Fruit fly (Drosophila melanogaster) whole organism, embryonic: ENCODE measurements around the gene Mtch.

Experiments used
- ATbp ChIP-seq: fragments of 200-800 bp; sonication (Bioruptor generic); optimal IDR thresholded peaks from 2 replicates; lab custom pipeline; 2017; ENCODE audit warnings: missing biosample characterization, mild to moderate bottlenecking, missing genetic modification characterization, missing genetic modification reagents
- Adf1 ChIP-seq: fragments of 200-800 bp; sonication (Bioruptor generic); IDR thresholded peaks from 2 replicates; pipeline ENCODE4 v1.3.6; 2022; ENCODE audit warnings: missing biosample characterization, missing genetic modification characterization
- Asciz ChIP-seq: fragments of 200-800 bp; sonication (Bioruptor generic); optimal IDR thresholded peaks from 2 replicates; lab custom pipeline; 2017; ENCODE audit warnings: missing biosample characterization, mild to moderate bottlenecking, missing genetic modification characterization, missing genetic modification reagents
- CG10654 ChIP-seq: fragments of 200-800 bp; sonication (Bioruptor generic); optimal IDR thresholded peaks from 2 replicates; lab custom pipeline; 2016; ENCODE audit warnings: missing biosample characterization, missing genetic modification characterization
- CG10979 ChIP-seq: fragments of 200-800 bp; sonication (Bioruptor generic); optimal IDR thresholded peaks from 2 replicates; lab custom pipeline; 2018; ENCODE audit warnings: missing biosample characterization, mild to moderate bottlenecking, missing genetic modification characterization, moderate library complexity
- CG12219 ChIP-seq: fragments of 200-800 bp; sonication (Bioruptor generic); optimal IDR thresholded peaks from 3 replicates; lab custom pipeline; 2018; ENCODE audit warnings: missing biosample characterization, mild to moderate bottlenecking, missing genetic modification characterization
- CG12744 ChIP-seq: fragments of 200-800 bp; sonication (Bioruptor generic); optimal IDR thresholded peaks from 2 replicates; lab custom pipeline; 2016; ENCODE audit warnings: missing biosample characterization, missing genetic modification characterization
- CG1602 ChIP-seq: fragments of 200-800 bp; sonication (Bioruptor generic); optimal IDR thresholded peaks from 3 replicates; lab custom pipeline; 2016; ENCODE audit warnings: missing biosample characterization, missing genetic modification characterization
- CG1647 ChIP-seq: fragments of 200-800 bp; sonication (Bioruptor generic); optimal IDR thresholded peaks from 3 replicates; lab custom pipeline; 2016; ENCODE audit warnings: missing biosample characterization, missing genetic modification characterization
- CG17186 ChIP-seq: fragments of 200-800 bp; sonication (Bioruptor generic); optimal IDR thresholded peaks from 3 replicates; lab custom pipeline; 2017; ENCODE audit warnings: missing biosample characterization, missing genetic modification reagents, missing genetic modification characterization
- CG17829 ChIP-seq: fragments of 200-800 bp; optimal IDR thresholded peaks from 2 replicates; lab custom pipeline; 2019; ENCODE audit warnings: missing biosample characterization, mild to moderate bottlenecking, missing genetic modification characterization, moderate library complexity
- CG18619 ChIP-seq: fragments of 200-800 bp; sonication (Bioruptor generic); optimal IDR thresholded peaks from 3 replicates; lab custom pipeline; 2017; ENCODE audit warnings: missing biosample characterization, mild to moderate bottlenecking, missing genetic modification characterization
- CG2129 ChIP-seq: fragments of 200-800 bp; sonication (Bioruptor generic); IDR thresholded peaks from 2 replicates; pipeline ENCODE4 v1.3.6; 2022; ENCODE audit warnings: missing biosample characterization, missing genetic modification characterization; ENCODE audit not compliant: partially characterized antibody
- CG30403 ChIP-seq: fragments of 200-800 bp; sonication (Bioruptor generic); optimal IDR thresholded peaks from 3 replicates; lab custom pipeline; 2016; ENCODE audit warnings: missing biosample characterization, missing genetic modification characterization
- CG6683 ChIP-seq: fragments of 200-800 bp; sonication (Bioruptor generic); optimal IDR thresholded peaks from 2 replicates; lab custom pipeline; 2017; ENCODE audit warnings: missing biosample characterization, mild to moderate bottlenecking, missing genetic modification characterization, missing genetic modification reagents
- CG7357 ChIP-seq: fragments of 200-800 bp; sonication (Bioruptor generic); IDR thresholded peaks from 3 replicates; pipeline ENCODE4 v1.3.6; 2022; ENCODE audit warnings: missing biosample characterization, missing genetic modification characterization
- CG8944 ChIP-seq: fragments of 200-800 bp; sonication (Bioruptor generic); optimal IDR thresholded peaks from 3 replicates; lab custom pipeline; 2016; ENCODE audit warnings: missing biosample characterization, missing genetic modification characterization
- CTCF ChIP-seq: fragments of 200-800 bp; sonication (Bioruptor generic); optimal IDR thresholded peaks from 2 replicates; lab custom pipeline; 2017; ENCODE audit warnings: missing biosample characterization, mild to moderate bottlenecking, missing genetic modification characterization, moderate library complexity
- CrebB ChIP-seq: fragments of 200-800 bp; sonication (Bioruptor generic); optimal IDR thresholded peaks from 3 replicates; lab custom pipeline; 2018; ENCODE audit warnings: missing biosample characterization, mild to moderate bottlenecking, missing genetic modification characterization
- D19A ChIP-seq: fragments of 200-800 bp; optimal IDR thresholded peaks from 3 replicates; lab custom pipeline; 2019; ENCODE audit warnings: missing biosample characterization, mild to moderate bottlenecking, missing genetic modification characterization, moderate library complexity
- Dad ChIP-seq: fragments of 200-800 bp; sonication (Bioruptor generic); optimal IDR thresholded peaks from 3 replicates; lab custom pipeline; 2016; ENCODE audit warnings: missing biosample characterization, missing genetic modification characterization
- Dfd ChIP-seq, 2 experiments: fragments of >200 bp; optimal IDR thresholded peaks; 2 replicates each; lab custom pipeline; 2017; ENCODE audit warnings: missing biosample characterization in 2 of 2, missing genetic modification characterization in 2 of 2
- Dip3 ChIP-seq: fragments of 200-800 bp; sonication (Bioruptor generic); optimal IDR thresholded peaks from 3 replicates; lab custom pipeline; 2016; ENCODE audit warnings: missing biosample characterization, missing genetic modification characterization
- Hr3 ChIP-seq: fragments of 200-800 bp; sonication (Bioruptor generic); optimal IDR thresholded peaks from 3 replicates; lab custom pipeline; 2016; ENCODE audit warnings: missing biosample characterization, missing genetic modification characterization
- NK7.1 ChIP-seq: fragments of 200-800 bp; sonication (Bioruptor generic); optimal IDR thresholded peaks from 3 replicates; lab custom pipeline; 2016; ENCODE audit warnings: missing biosample characterization, missing genetic modification characterization
- Nf-YB ChIP-seq: fragments of 200-800 bp; sonication (Bioruptor generic); optimal IDR thresholded peaks from 3 replicates; lab custom pipeline; 2019; ENCODE audit warnings: missing biosample characterization, mild to moderate bottlenecking, missing genetic modification characterization, moderate library complexity
- Ptx1 ChIP-seq: fragments of 200-800 bp; sonication (Bioruptor generic); IDR thresholded peaks from 2 replicates; pipeline ENCODE4 v1.3.6; 2022; ENCODE audit warnings: missing biosample characterization, missing genetic modification characterization
- Sox102F ChIP-seq: fragments of 200-800 bp; sonication (Bioruptor generic); optimal IDR thresholded peaks from 2 replicates; lab custom pipeline; 2018; ENCODE audit warnings: missing biosample characterization, mild to moderate bottlenecking, missing genetic modification characterization, moderate library complexity
- Vsx1 ChIP-seq: fragments of 200-800 bp; sonication (Bioruptor generic); optimal IDR thresholded peaks from 2 replicates; lab custom pipeline; 2017; ENCODE audit warnings: missing biosample characterization, mild to moderate bottlenecking, missing genetic modification characterization, missing genetic modification reagents
- Xrp1 ChIP-seq: fragments of 200-800 bp; sonication (Bioruptor generic); IDR thresholded peaks from 2 replicates; pipeline ENCODE4 v1.3.6; 2022; ENCODE audit warnings: missing biosample characterization, missing genetic modification characterization
- ap ChIP-seq: fragments of 200-800 bp; sonication (Bioruptor generic); IDR thresholded peaks from 2 replicates; pipeline ENCODE4 v1.3.6; 2022; ENCODE audit warnings: missing biosample characterization, missing genetic modification characterization
- az2 ChIP-seq: fragments of 200-800 bp; sonication (Bioruptor generic); optimal IDR thresholded peaks from 3 replicates; lab custom pipeline; 2016; ENCODE audit warnings: missing biosample characterization, missing genetic modification characterization
- cato ChIP-seq: fragments of 200-800 bp; sonication (Bioruptor generic); optimal IDR thresholded peaks from 2 replicates; lab custom pipeline; 2016; ENCODE audit warnings: missing biosample characterization, missing genetic modification characterization, borderline replicate concordance
- caup ChIP-seq: fragments of 200-800 bp; sonication (Bioruptor generic); optimal IDR thresholded peaks from 3 replicates; lab custom pipeline; 2017; ENCODE audit warnings: missing biosample characterization, mild to moderate bottlenecking, missing genetic modification characterization, moderate library complexity; ENCODE audit not compliant: severe bottlenecking
- chn ChIP-seq: fragments of 200-800 bp; sonication (Bioruptor generic); optimal IDR thresholded peaks from 2 replicates; lab custom pipeline; 2016; ENCODE audit warnings: missing biosample characterization, missing genetic modification characterization
- crc ChIP-seq: fragments of 200-800 bp; sonication (Bioruptor generic); optimal IDR thresholded peaks from 2 replicates; lab custom pipeline; 2016; ENCODE audit warnings: missing biosample characterization, missing genetic modification characterization
- cwo ChIP-seq: fragments of 200-800 bp; sonication (Bioruptor generic); optimal IDR thresholded peaks from 3 replicates; lab custom pipeline; 2017; ENCODE audit warnings: missing biosample characterization, missing genetic modification characterization, mild to moderate bottlenecking, moderate library complexity, missing genetic modification reagents
- disco-r ChIP-seq: fragments of 200-800 bp; sonication (Bioruptor generic); optimal IDR thresholded peaks from 2 replicates; lab custom pipeline; 2016; ENCODE audit warnings: missing biosample characterization, missing genetic modification characterization
- emc ChIP-seq: fragments of 200-800 bp; sonication (Bioruptor generic); optimal IDR thresholded peaks from 2 replicates; lab custom pipeline; 2016; ENCODE audit warnings: missing biosample characterization, missing genetic modification characterization
- gcm ChIP-seq: fragments of 200-800 bp; sonication (Bioruptor generic); optimal IDR thresholded peaks from 2 replicates; lab custom pipeline; 2019; ENCODE audit warnings: missing biosample characterization, mild to moderate bottlenecking, missing genetic modification characterization, moderate library complexity
- gt ChIP-seq: fragments of 200-800 bp; sonication (Bioruptor generic); IDR thresholded peaks from 2 replicates; pipeline ENCODE4 v1.3.6; 2022; ENCODE audit warnings: missing biosample characterization, missing genetic modification characterization
- kni ChIP-seq: fragments of 200-800 bp; sonication (Bioruptor generic); optimal IDR thresholded peaks from 3 replicates; lab custom pipeline; 2017; ENCODE audit warnings: mild to moderate bottlenecking, missing biosample characterization, missing genetic modification reagents, missing genetic modification characterization
- nmo ChIP-seq: fragments of 200-800 bp; sonication (Bioruptor generic); optimal IDR thresholded peaks from 2 replicates; lab custom pipeline; 2018; ENCODE audit warnings: missing biosample characterization, mild to moderate bottlenecking, missing genetic modification characterization, moderate library complexity
- pb ChIP-seq: fragments of 200-800 bp; sonication (Bioruptor generic); optimal IDR thresholded peaks from 3 replicates; lab custom pipeline; 2016; ENCODE audit warnings: missing biosample characterization, missing genetic modification characterization
- pum ChIP-seq: fragments of 200-800 bp; sonication (Bioruptor generic); optimal IDR thresholded peaks from 2 replicates; lab custom pipeline; 2016; ENCODE audit warnings: missing biosample characterization, missing genetic modification characterization
- sc ChIP-seq, 3 experiments: fragments of >200 bp in 2 of 3; fragments of 200-800 bp in 1 of 3; sonication (Bioruptor generic) in 1 of 3; optimal IDR thresholded peaks; 2 replicates in 2 of 3; 3 replicates in 1 of 3; lab custom pipeline; 2017; ENCODE audit warnings: mild to moderate bottlenecking in 1 of 3, missing biosample characterization in 1 of 3, missing genetic modification characterization in 1 of 3, missing genetic modification reagents in 1 of 3
- slou ChIP-seq: fragments of 200-800 bp; sonication (Bioruptor generic); optimal IDR thresholded peaks from 3 replicates; lab custom pipeline; 2016; ENCODE audit warnings: missing biosample characterization, missing genetic modification characterization
- sr ChIP-seq: fragments of 200-800 bp; sonication (Bioruptor generic); IDR thresholded peaks from 3 replicates; pipeline ENCODE4 v1.3.6; 2022; ENCODE audit warnings: missing biosample characterization, missing genetic modification characterization
- tap ChIP-seq: fragments of 200-800 bp; optimal IDR thresholded peaks from 3 replicates; lab custom pipeline; 2019; ENCODE audit warnings: missing biosample characterization, mild to moderate bottlenecking, missing genetic modification characterization, moderate library complexity
- wek ChIP-seq: fragments of 200-800 bp; sonication (Bioruptor generic); optimal IDR thresholded peaks from 3 replicates; lab custom pipeline; 2018; ENCODE audit warnings: missing biosample characterization, mild to moderate bottlenecking, missing genetic modification characterization, moderate library complexity

Mtch gene

dm6 chr3L:165981-166788 lies 18.2 kb upstream of the Mtch start (continued):
- TF ChIP-seq CG1602 (GFP tag; lab: Kevin White, UChicago) (no peak), Dfd (GFP tag; optimal IDR thresholded peaks at IDR 0.05; lab: Kevin White, UChicago) (no peak), pb (GFP tag; lab: Kevin White, UChicago) (no peak), CG2129 (no peak), disco-r (GFP tag; lab: Kevin White, UChicago) (no peak), chn (GFP tag; lab: Kevin White, UChicago) (no peak), CG12744 (no peak), CG10654 (GFP tag; lab: Kevin White, UChicago) (peak; percentile 1), CG6683 (GFP tag; lab: Kevin White, UChicago) (no peak), CG12219 (no peak), wek (GFP tag; lab: Kevin White, UChicago) (no peak), slou (no peak), kni (GFP tag; lab: Kevin White, UChicago) (peak; percentile 85), Hr3 (GFP tag; lab: Kevin White, UChicago) (no peak), Sox102F (GFP tag; lab: Kevin White, UChicago) (peak; percentile 3), CG18619 (GFP tag; lab: Kevin White, UChicago) (no peak), CG17829 (tag; lab: Kevin White, UChicago) (peak; percentile 7), Nf-YB (GFP tag; lab: Kevin White, UChicago) (no peak), ap (GFP tag; lab: Robert Waterston, UW) (no peak), Xrp1 (peak; percentile 52), crc (GFP tag; lab: Kevin White, UChicago) (no peak), Vsx1 (GFP tag; lab: Kevin White, UChicago) (no peak), CG10979 (tag; lab: Kevin White, UChicago) (peak; percentile 60), emc (GFP tag; lab: Kevin White, UChicago) (no peak), tap (tag; lab: Kevin White, UChicago) (no peak), D19A (tag; lab: Kevin White, UChicago) (peak; percentile 7), ATbp (GFP tag; lab: Kevin White, UChicago) (peak; percentile 1), sr (no peak), cato (GFP tag; lab: Kevin White, UChicago) (no peak), CG7357 (GFP tag; lab: Robert Waterston, UW) (no peak), CG30403 (GFP tag; lab: Kevin White, UChicago) (peak; percentile 8), pum (GFP tag; lab: Kevin White, UChicago) (no peak), gcm (GFP tag; lab: Kevin White, UChicago) (peak; percentile 26), CTCF (GFP tag; lab: Kevin White, UChicago) (peak; percentile 58), Dad (no peak), az2 (GFP tag; lab: Kevin White, UChicago) (no peak), CrebB (tag; lab: Kevin White, UChicago) (no peak), nmo (GFP tag; lab: Kevin White, UChicago) (peak; percentile 15), CG1647 (no peak), caup (GFP tag; lab: Kevin White, UChicago) (no peak), CG8944 (GFP tag; lab: Kevin White, UChicago) (no peak), NK7.1 (GFP tag; lab: Kevin White, UChicago) (no peak), Dip3 (GFP tag; lab: Kevin White, UChicago) (no peak), CG17186 (GFP tag; lab: Kevin White, UChicago) (no peak), gt (no peak), cwo (GFP tag; lab: Kevin White, UChicago) (no peak), sc (optimal IDR thresholded peaks at IDR 0.05; lab: Kevin White, UChicago) (no peak), sc (GFP tag; optimal IDR thresholded peaks at IDR 0.05; lab: Kevin White, UChicago) (no peak), Ptx1 (GFP tag; lab: Robert Waterston, UW) (no peak), Adf1 (no peak), Asciz (GFP tag; lab: Kevin White, UChicago) (peak; percentile 31)
